Fruit fly (Drosophila melanogaster): ENCODE data around the gene Gr10a.
A peak's percentile ranks its signal among the peaks of the same experiment; 100 is the strongest.

The Gr10a gene

DNA sequence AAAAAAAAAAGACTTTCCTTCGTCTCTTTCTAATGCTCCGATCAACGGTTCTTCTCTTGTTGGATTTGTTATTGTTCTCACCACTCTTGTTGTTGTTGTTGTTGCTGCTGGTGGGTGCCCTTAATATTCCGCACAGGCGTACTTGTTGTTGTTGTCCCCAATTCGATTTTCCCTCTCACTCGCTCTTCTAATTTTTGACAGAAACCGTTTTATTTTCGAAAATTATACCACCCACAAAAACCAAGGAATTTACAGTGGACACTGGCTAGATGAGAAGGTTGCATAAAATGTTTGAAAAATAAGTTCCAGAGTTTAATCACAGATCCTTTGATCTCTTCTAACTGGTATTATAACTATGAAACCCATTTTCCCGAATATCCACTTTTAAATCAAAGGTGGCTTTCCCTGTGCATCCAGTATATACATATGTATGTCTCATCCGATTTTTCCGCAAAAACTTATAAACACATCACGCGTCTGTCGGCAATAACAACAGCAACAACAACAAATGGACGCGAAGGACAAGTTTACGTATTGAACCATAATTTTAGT, 25.8 kb downstream of the Gr10a start (continued):
- TF ChIP-seq Scr (GFP tag; IDR thresholded peaks at IDR 0.05; ENCODE audit: partially characterized antibody) (no peak), sima (GFP tag; optimal IDR thresholded peaks at IDR 0.05) (no peak), dan (GFP tag; IDR thresholded peaks at IDR 0.05) (no peak), inv (GFP tag; IDR thresholded peaks at IDR 0.05; ENCODE audit: partially characterized antibody) (no peak), CG10321 (GFP tag; IDR thresholded peaks at IDR 0.05) (no peak), CG14965 (GFP tag; optimal IDR thresholded peaks at IDR 0.05; ENCODE audit: borderline replicate concordance) (no peak), CG13775 (GFP tag; optimal IDR thresholded peaks at IDR 0.05) (no peak), seq (GFP tag; IDR thresholded peaks at IDR 0.05) (0 out of 2 replicates have a peak, but pooled peaks have one; percentile 6), psq (GFP tag; optimal IDR thresholded peaks at IDR 0.05) (no peak), Dref (GFP tag; IDR thresholded peaks at IDR 0.05) (no peak), CG13287 (GFP tag; IDR thresholded peaks at IDR 0.05; ENCODE audit: partially characterized antibody) (no peak), Doc3 (GFP tag; IDR thresholded peaks at IDR 0.05; ENCODE audit: partially characterized antibody) (no peak), CG31224 (GFP tag; IDR thresholded peaks at IDR 0.05) (peak; percentile 48; the same call in 1 of the 2 replicates), ERR (GFP tag; optimal IDR thresholded peaks at IDR 0.05) (no peak), Dbx (GFP tag; IDR thresholded peaks at IDR 0.05) (peak; percentile 50; the same call in 2 of the 3 replicates), Pdp1 (GFP tag; optimal IDR thresholded peaks at IDR 0.05) (peak in 1 of 2 experiments; percentile 6), crol (GFP tag; IDR thresholded peaks at IDR 0.05) (no peak), CG4617 (GFP tag; optimal IDR thresholded peaks at IDR 0.05; ENCODE audit: borderline replicate concordance) (no peak), slp2 (GFP tag; optimal IDR thresholded peaks at IDR 0.05) (no peak), CG8089 (GFP tag; optimal IDR thresholded peaks at IDR 0.05) (no peak), ro (GFP tag; IDR thresholded peaks at IDR 0.05) (no peak), HLHmδ (GFP tag; optimal IDR thresholded peaks at IDR 0.05) (no peak), CG33213 (GFP tag; optimal IDR thresholded peaks at IDR 0.05) (no peak), dmrt11E (tag; optimal IDR thresholded peaks at IDR 0.05) (no peak), Mes4 (GFP tag; optimal IDR thresholded peaks at IDR 0.05) (no peak), BEAF-32 (GFP tag; optimal IDR thresholded peaks at IDR 0.05) (no peak), CG17186 (GFP tag; optimal IDR thresholded peaks at IDR 0.05) (no peak), CG14667 (GFP tag; IDR thresholded peaks at IDR 0.05) (peak; percentile 29; the same call in 1 of the 2 replicates), CG14014 (GFP tag; IDR thresholded peaks at IDR 0.05) (peak; percentile 50; the same call in 1 of the 2 replicates), pb (GFP tag; optimal IDR thresholded peaks at IDR 0.05) (no peak), CG12942 (GFP tag; optimal IDR thresholded peaks at IDR 0.05) (no peak), crp (GFP tag; optimal IDR thresholded peaks at IDR 0.05) (no peak), ab (GFP tag; optimal IDR thresholded peaks at IDR 0.05) (no peak), Usf (GFP tag; optimal IDR thresholded peaks at IDR 0.05) (no peak), Sry-δ (GFP tag; optimal IDR thresholded peaks at IDR 0.05) (no peak), sens-2 (GFP tag; IDR thresholded peaks at IDR 0.05) (no peak), CG7963 (GFP tag; IDR thresholded peaks at IDR 0.05; ENCODE audit: partially characterized antibody) (no peak), Tbp (GFP tag; optimal IDR thresholded peaks at IDR 0.05) (no peak), Hr39 (optimal IDR thresholded peaks at IDR 0.05) (no peak), scrt (GFP tag; optimal IDR thresholded peaks at IDR 0.05) (no peak), Xrp1 (GFP tag; IDR thresholded peaks at IDR 0.05) (peak; percentile 48; the same call in 1 of the 2 replicates), CG12744 (GFP tag; optimal IDR thresholded peaks at IDR 0.05) (no peak), CG18011 (GFP tag; optimal IDR thresholded peaks at IDR 0.05) (no peak), her (GFP tag; optimal IDR thresholded peaks at IDR 0.05) (no peak), Mad (GFP tag; optimal IDR thresholded peaks at IDR 0.05) (no peak), al (GFP tag; IDR thresholded peaks at IDR 0.05) (peak; percentile 75; the same call in 1 of the 2 replicates), Nf-YA (GFP tag; IDR thresholded peaks at IDR 0.05) (no peak), pum (GFP tag; optimal IDR thresholded peaks at IDR 0.05) (no peak), CkIIα-i1 (GFP tag; IDR thresholded peaks at IDR 0.05) (no peak), lbe (GFP tag; optimal IDR thresholded peaks at IDR 0.05) (no peak), sd (tag; optimal IDR thresholded peaks at IDR 0.05) (peak; percentile 97)
